Fruit fly (Drosophila melanogaster): Measurements from ENCODE around the gene Bka.

Bka gene

DNA sequence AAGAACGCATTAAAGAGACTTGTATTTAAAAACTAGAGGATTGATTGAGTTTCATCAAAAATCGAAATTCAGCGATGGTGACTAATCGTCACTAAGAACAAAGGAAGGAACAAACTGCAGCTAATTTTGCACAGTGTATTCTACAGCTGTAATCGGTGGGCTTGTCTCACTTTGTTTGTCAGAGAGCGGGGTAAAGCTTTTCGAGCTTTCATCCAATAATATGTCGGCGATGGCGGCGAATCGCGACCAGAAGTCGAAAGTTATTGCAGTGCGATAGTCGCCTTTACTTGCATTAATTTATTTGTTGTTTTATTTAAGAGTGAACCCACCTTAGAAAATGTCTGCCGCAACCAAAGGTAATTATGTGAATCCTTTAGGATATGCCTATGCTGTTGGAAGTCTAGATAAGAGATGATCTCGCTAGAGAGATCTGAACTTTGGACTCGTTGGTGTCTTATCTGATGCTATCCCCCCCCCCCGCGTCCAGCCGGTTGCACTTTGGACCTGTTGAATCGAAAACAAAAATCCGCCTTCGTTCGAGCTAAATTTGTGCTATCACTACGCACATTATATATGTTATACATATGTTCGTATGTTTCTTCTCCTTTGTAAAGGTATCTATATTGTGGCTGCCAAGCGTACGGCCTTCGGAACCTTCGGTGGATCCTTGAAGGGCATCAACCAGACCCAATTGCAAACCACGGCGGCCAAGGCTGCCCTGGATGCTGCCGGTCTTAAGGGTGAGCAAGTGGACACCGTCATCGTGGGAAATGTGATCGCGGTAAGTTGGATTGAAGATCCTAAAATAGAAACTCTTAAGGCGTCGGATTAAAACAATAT is 20.1 kb downstream of the Bka start, which contains the start of gene yip2 (continued):
- no peak for TF ChIP-seq crc (GFP tag; optimal IDR thresholded peaks at IDR 0.05)
- TF ChIP-seq HLH3B (GFP tag; IDR thresholded peaks at IDR 0.05), result peak; percentile 65
- TF ChIP-seq onecut (GFP tag; IDR thresholded peaks at IDR 0.05), result peak; percentile 58
- TF ChIP-seq Atf3 (GFP tag; optimal IDR thresholded peaks at IDR 0.05), result peak; percentile 45
- TF ChIP-seq tll (GFP tag; optimal IDR thresholded peaks at IDR 0.05), result no peak
- TF ChIP-seq fd96Cb (tag; optimal IDR thresholded peaks at IDR 0.05), result peak; percentile 1
- peak; percentile 65 for TF ChIP-seq CG13894 (tag; optimal IDR thresholded peaks at IDR 0.05)
- no peak for TF ChIP-seq pan (optimal IDR thresholded peaks at IDR 0.05)
- TF ChIP-seq pan (GFP tag; optimal IDR thresholded peaks at IDR 0.05 in 1 of 2, IDR thresholded peaks at IDR 0.05 in 1 of 2), result peak in 1 of 2 experiments; percentile 71
- no peak for TF ChIP-seq lov (optimal IDR thresholded peaks at IDR 0.05)
- no peak for TF ChIP-seq lov (GFP tag; IDR thresholded peaks at IDR 0.05)
- TF ChIP-seq Dref (GFP tag; IDR thresholded peaks at IDR 0.05), result no peak; the same call in 1 of the 2 replicates
- no peak for TF ChIP-seq CG18476 (GFP tag; optimal IDR thresholded peaks at IDR 0.05)
- peak; percentile 40; the same call in 1 of the 2 replicates for TF ChIP-seq lmd (GFP tag; IDR thresholded peaks at IDR 0.05)
- no peak for TF ChIP-seq CG5245 (GFP tag; optimal IDR thresholded peaks at IDR 0.05)
- no peak for TF ChIP-seq Stat92E (GFP tag; optimal IDR thresholded peaks at IDR 0.05)
- TF ChIP-seq Eip74EF (GFP tag; optimal IDR thresholded peaks at IDR 0.05), result peak in 1 of 2 experiments; percentile 65
- TF ChIP-seq exex (tag; optimal IDR thresholded peaks at IDR 0.05), result peak; percentile 57
- no peak for TF ChIP-seq CkIIα-i1 (GFP tag; IDR thresholded peaks at IDR 0.05)
- peak; percentile 27 for TF ChIP-seq MESR4 (GFP tag; optimal IDR thresholded peaks at IDR 0.05)
- no peak for TF ChIP-seq CG1647 (GFP tag; optimal IDR thresholded peaks at IDR 0.05)
- peak; percentile 0 for TF ChIP-seq Usf (GFP tag; optimal IDR thresholded peaks at IDR 0.05)
- TF ChIP-seq CG8924 (tag; optimal IDR thresholded peaks at IDR 0.05), result peak; percentile 66
- TF ChIP-seq Optix (GFP tag; IDR thresholded peaks at IDR 0.05), result no peak; the same call in 2 of the 3 replicates
- no peak for TF ChIP-seq Tbp (GFP tag; optimal IDR thresholded peaks at IDR 0.05)
- no peak for TF ChIP-seq pum (GFP tag; optimal IDR thresholded peaks at IDR 0.05)
- peak; percentile 68 for TF ChIP-seq CrebB (tag; optimal IDR thresholded peaks at IDR 0.05)
- TF ChIP-seq GATAe (GFP tag; conservative IDR thresholded peaks at IDR 0.05), result no peak
- peak; percentile 45 to 47 for TF ChIP-seq Pdp1 (GFP tag; optimal IDR thresholded peaks at IDR 0.05)
- TF ChIP-seq disco-r (GFP tag; optimal IDR thresholded peaks at IDR 0.05), result no peak
- no peak for TF ChIP-seq Max (GFP tag; optimal IDR thresholded peaks at IDR 0.05)
- TF ChIP-seq bbx (GFP tag; IDR thresholded peaks at IDR 0.05; ENCODE audit: partially characterized antibody), result no peak; the same call in 1 of the 2 replicates
- TF ChIP-seq pho (GFP tag; optimal IDR thresholded peaks at IDR 0.05), result peak; percentile 58
- TF ChIP-seq Jarid2 (GFP tag; optimal IDR thresholded peaks at IDR 0.05), result peak; percentile 48
- TF ChIP-seq Aef1 (GFP tag; IDR thresholded peaks at IDR 0.05), result 0 out of 3 replicates have a peak, but pooled peaks have one; percentile 11
- no peak for TF ChIP-seq fd64A (GFP tag; optimal IDR thresholded peaks at IDR 0.05)
- peak; percentile 13 for TF ChIP-seq Bteb2 (GFP tag; optimal IDR thresholded peaks at IDR 0.05)
- TF ChIP-seq CG12155 (GFP tag; optimal IDR thresholded peaks at IDR 0.05), result peak; percentile 15
- peak; percentile 42 for TF ChIP-seq maf-S (GFP tag; optimal IDR thresholded peaks at IDR 0.05)
- TF ChIP-seq aop (GFP tag; IDR thresholded peaks at IDR 0.05), result no peak
- peak; percentile 12 for TF ChIP-seq Dad (GFP tag; optimal IDR thresholded peaks at IDR 0.05)
- TF ChIP-seq dpn (GFP tag; optimal IDR thresholded peaks at IDR 0.05), result peak; percentile 38 to 68
- TF ChIP-seq CG12299 (tag; optimal IDR thresholded peaks at IDR 0.05), result peak; percentile 10
- peak; percentile 63; the same call in 1 of the 2 replicates for TF ChIP-seq CG32532 (GFP tag; IDR thresholded peaks at IDR 0.05)
- TF ChIP-seq jigr1 (GFP tag; IDR thresholded peaks at IDR 0.05), result no peak
- no peak for TF ChIP-seq CG17912 (GFP tag; optimal IDR thresholded peaks at IDR 0.05)
- TF ChIP-seq zfh1 (GFP tag; IDR thresholded peaks at IDR 0.05), result peak; percentile 72
- no peak for TF ChIP-seq ERR (GFP tag; optimal IDR thresholded peaks at IDR 0.05)
- no peak for TF ChIP-seq Camta (GFP tag; optimal IDR thresholded peaks at IDR 0.05)
